Fruit fly (Drosophila melanogaster) whole organism, embryonic: ENCODE results near the gene Spn38F.

Experiments used
- ATbp ChIP-seq: fragments of 200-800 bp; sonication (Bioruptor generic); optimal IDR thresholded peaks from 2 replicates; lab custom pipeline; 2017; ENCODE audit warnings: missing biosample characterization, mild to moderate bottlenecking, missing genetic modification characterization, missing genetic modification reagents
- Bteb2 ChIP-seq: fragments of 200-800 bp; sonication (Bioruptor generic); optimal IDR thresholded peaks from 2 replicates; lab custom pipeline; 2016; ENCODE audit warnings: missing biosample characterization, missing genetic modification characterization
- CG11085 ChIP-seq: fragments of 200-800 bp; sonication (Bioruptor generic); IDR thresholded peaks from 2 replicates; pipeline ENCODE4 v1.3.6; 2022; ENCODE audit warnings: missing biosample characterization, missing genetic modification characterization
- CG11560 ChIP-seq: fragments of 200-800 bp; sonication (Bioruptor generic); IDR thresholded peaks from 3 replicates; pipeline ENCODE4 v1.3.6; 2022; ENCODE audit warnings: missing biosample characterization, missing genetic modification characterization
- CG12769 ChIP-seq: fragments of 200-800 bp; sonication (Bioruptor generic); optimal IDR thresholded peaks from 2 replicates; lab custom pipeline; 2019; ENCODE audit warnings: missing biosample characterization, mild to moderate bottlenecking, missing genetic modification characterization, moderate library complexity
- CG13123 ChIP-seq: fragments of 200-800 bp; sonication (Bioruptor generic); optimal IDR thresholded peaks from 2 replicates; lab custom pipeline; 2016; ENCODE audit warnings: missing biosample characterization, missing genetic modification characterization
- CG14667 ChIP-seq: fragments of 200-800 bp; sonication (Bioruptor generic); IDR thresholded peaks from 2 replicates; pipeline ENCODE4 v1.3.6; 2022; ENCODE audit warnings: missing biosample characterization, missing genetic modification characterization
- CG14965 ChIP-seq: fragments of 200-800 bp; sonication (Bioruptor generic); optimal IDR thresholded peaks from 2 replicates; lab custom pipeline; 2016; ENCODE audit warnings: missing biosample characterization, missing genetic modification characterization, borderline replicate concordance
- CG15514 ChIP-seq: fragments of 200-800 bp; sonication (Bioruptor generic); optimal IDR thresholded peaks from 3 replicates; lab custom pipeline; 2017; ENCODE audit warnings: missing biosample characterization, missing genetic modification characterization, mild to moderate bottlenecking, moderate library complexity, missing genetic modification reagents
- CG1602 ChIP-seq: fragments of 200-800 bp; sonication (Bioruptor generic); optimal IDR thresholded peaks from 3 replicates; lab custom pipeline; 2016; ENCODE audit warnings: missing biosample characterization, missing genetic modification characterization
- CG16779 ChIP-seq: fragments of 200-800 bp; sonication (Bioruptor generic); IDR thresholded peaks from 2 replicates; pipeline ENCODE4 v1.3.6; 2022; ENCODE audit warnings: missing biosample characterization, missing genetic modification characterization
- CG2678 ChIP-seq: fragments of 200-800 bp; sonication (Bioruptor generic); optimal IDR thresholded peaks from 3 replicates; lab custom pipeline; 2019; ENCODE audit warnings: missing biosample characterization, mild to moderate bottlenecking, missing genetic modification characterization, moderate library complexity
- CG30431 ChIP-seq: fragments of 200-800 bp; sonication (Bioruptor generic); optimal IDR thresholded peaks from 2 replicates; lab custom pipeline; 2017; ENCODE audit warnings: missing biosample characterization, missing genetic modification characterization
- CG3065 ChIP-seq: fragments of 200-800 bp; sonication (Bioruptor generic); optimal IDR thresholded peaks from 2 replicates; lab custom pipeline; 2016; ENCODE audit warnings: missing biosample characterization, missing genetic modification characterization
- CG32532 ChIP-seq: fragments of 200-800 bp; sonication (Bioruptor generic); IDR thresholded peaks from 2 replicates; pipeline ENCODE4 v1.3.6; 2022; ENCODE audit warnings: missing biosample characterization, missing genetic modification characterization
- CG32767 ChIP-seq: fragments of 200-800 bp; sonication (Bioruptor generic); IDR thresholded peaks from 2 replicates; pipeline ENCODE4 v1.3.6; 2022; ENCODE audit warnings: missing biosample characterization, missing genetic modification characterization
- CG32772 ChIP-seq: fragments of 200-800 bp; sonication (Bioruptor generic); IDR thresholded peaks from 2 replicates; pipeline ENCODE4 v1.3.6; 2022; ENCODE audit warnings: missing biosample characterization, missing genetic modification characterization
- CG34376 ChIP-seq: fragments of 200-800 bp; sonication (Bioruptor generic); optimal IDR thresholded peaks from 2 replicates; lab custom pipeline; 2018; ENCODE audit warnings: missing biosample characterization, mild to moderate bottlenecking, missing genetic modification characterization
- CG42726 ChIP-seq: fragments of 200-800 bp; sonication (Bioruptor generic); IDR thresholded peaks from 2 replicates; pipeline ENCODE4 v1.3.6; 2022; ENCODE audit warnings: missing biosample characterization, missing genetic modification characterization; ENCODE audit not compliant: partially characterized antibody
- CG4424 ChIP-seq: fragments of 200-800 bp; sonication (Bioruptor generic); optimal IDR thresholded peaks from 3 replicates; lab custom pipeline; 2016; ENCODE audit warnings: missing biosample characterization, missing genetic modification characterization
- CG5180 ChIP-seq: fragments of 200-800 bp; sonication (Bioruptor generic); optimal IDR thresholded peaks from 3 replicates; lab custom pipeline; 2017; ENCODE audit warnings: missing biosample characterization, missing genetic modification characterization, mild to moderate bottlenecking, moderate library complexity, missing genetic modification reagents
- CG5245 ChIP-seq: fragments of 200-800 bp; sonication (Bioruptor generic); optimal IDR thresholded peaks from 3 replicates; lab custom pipeline; 2016; ENCODE audit warnings: missing biosample characterization, missing genetic modification characterization
- CG7556 ChIP-seq: fragments of 200-800 bp; sonication (Bioruptor generic); optimal IDR thresholded peaks from 2 replicates; lab custom pipeline; 2017; ENCODE audit warnings: missing biosample characterization, mild to moderate bottlenecking, missing genetic modification characterization
- CG7745 ChIP-seq: fragments of 200-800 bp; sonication (Bioruptor generic); optimal IDR thresholded peaks from 2 replicates; lab custom pipeline; 2018; ENCODE audit warnings: missing biosample characterization, mild to moderate bottlenecking, missing genetic modification characterization, moderate library complexity
- CG9215 ChIP-seq: fragments of 200-800 bp; sonication (Bioruptor generic); IDR thresholded peaks from 2 replicates; pipeline ENCODE4 v1.3.6; 2022; ENCODE audit warnings: missing biosample characterization, missing genetic modification characterization
- CG9876 ChIP-seq: fragments of 200-800 bp; sonication (Bioruptor generic); optimal IDR thresholded peaks from 2 replicates; lab custom pipeline; 2016; ENCODE audit warnings: missing biosample characterization, missing genetic modification characterization
- CTCF ChIP-seq: fragments of 200-800 bp; sonication (Bioruptor generic); optimal IDR thresholded peaks from 2 replicates; lab custom pipeline; 2017; ENCODE audit warnings: missing biosample characterization, mild to moderate bottlenecking, missing genetic modification characterization, moderate library complexity
- D19A ChIP-seq: fragments of 200-800 bp; optimal IDR thresholded peaks from 3 replicates; lab custom pipeline; 2019; ENCODE audit warnings: missing biosample characterization, mild to moderate bottlenecking, missing genetic modification characterization, moderate library complexity
- Lim3 ChIP-seq: fragments of 200-800 bp; sonication (Bioruptor generic); IDR thresholded peaks from 2 replicates; pipeline ENCODE4 v1.3.6; 2022; ENCODE audit warnings: missing biosample characterization, missing genetic modification characterization
- Myb ChIP-seq: fragments of 200-800 bp; sonication (Bioruptor generic); optimal IDR thresholded peaks from 2 replicates; lab custom pipeline; 2016; ENCODE audit warnings: missing biosample characterization, missing genetic modification characterization
- Oli ChIP-seq: fragments of 200-800 bp; sonication (Bioruptor generic); optimal IDR thresholded peaks from 2 replicates; lab custom pipeline; 2018; ENCODE audit warnings: missing biosample characterization, mild to moderate bottlenecking, missing genetic modification characterization, moderate library complexity
- Optix ChIP-seq: fragments of 200-800 bp; sonication (Bioruptor generic); IDR thresholded peaks from 3 replicates; pipeline ENCODE4 v1.3.6; 2022; ENCODE audit warnings: missing biosample characterization, missing genetic modification characterization
- Trl ChIP-seq, 3 experiments: fragments of >200 bp in 2 of 3; fragments of 200-800 bp in 1 of 3; sonication (Bioruptor generic) in 1 of 3; optimal IDR thresholded peaks; 2 replicates in 1 of 3; 3 replicates in 2 of 3; lab custom pipeline; 2016 to 2017; ENCODE audit warnings: missing biosample characterization in 1 of 3, missing genetic modification characterization in 1 of 3
- ase ChIP-seq: fragments of 200-800 bp; sonication (Bioruptor generic); IDR thresholded peaks from 3 replicates; pipeline ENCODE4 v1.3.6; 2022; ENCODE audit warnings: missing biosample characterization, missing genetic modification characterization
- chn ChIP-seq: fragments of 200-800 bp; sonication (Bioruptor generic); optimal IDR thresholded peaks from 2 replicates; lab custom pipeline; 2016; ENCODE audit warnings: missing biosample characterization, missing genetic modification characterization
- dati ChIP-seq: fragments of 200-800 bp; sonication (Bioruptor generic); IDR thresholded peaks from 2 replicates; pipeline ENCODE4 v1.3.6; 2022; ENCODE audit warnings: missing biosample characterization, missing genetic modification characterization
- dysf ChIP-seq: fragments of 200-800 bp; sonication (Bioruptor generic); IDR thresholded peaks from 3 replicates; pipeline ENCODE4 v1.3.6; 2022; ENCODE audit warnings: missing biosample characterization, missing genetic modification characterization
- esg ChIP-seq: fragments of 200-800 bp; sonication (Bioruptor generic); conservative IDR thresholded peaks from 2 replicates; pipeline ENCODE4 v1.3.6; 2022; ENCODE audit warnings: missing biosample characterization, missing genetic modification characterization
- exex ChIP-seq: fragments of 200-800 bp; sonication (Bioruptor generic); optimal IDR thresholded peaks from 4 replicates; lab custom pipeline; 2018; ENCODE audit warnings: missing biosample characterization, mild to moderate bottlenecking, missing genetic modification characterization, moderate library complexity
- gce ChIP-seq: fragments of 200-800 bp; sonication (Bioruptor generic); IDR thresholded peaks from 3 replicates; pipeline ENCODE4 v1.3.6; 2022; ENCODE audit warnings: missing biosample characterization, missing genetic modification characterization
- gcm ChIP-seq: fragments of 200-800 bp; sonication (Bioruptor generic); optimal IDR thresholded peaks from 2 replicates; lab custom pipeline; 2019; ENCODE audit warnings: missing biosample characterization, mild to moderate bottlenecking, missing genetic modification characterization, moderate library complexity
- her ChIP-seq: fragments of 200-800 bp; sonication (Bioruptor generic); optimal IDR thresholded peaks from 2 replicates; lab custom pipeline; 2016; ENCODE audit warnings: missing biosample characterization, missing genetic modification characterization
- jing ChIP-seq: fragments of 200-800 bp; sonication (Bioruptor generic); optimal IDR thresholded peaks from 2 replicates; lab custom pipeline; 2018; ENCODE audit warnings: missing biosample characterization, mild to moderate bottlenecking, missing genetic modification characterization
- lov ChIP-seq, 2 experiments: fragments of 200-800 bp in 1 of 2; fragments of >200 bp in 1 of 2; sonication (Bioruptor generic) in 1 of 2; IDR thresholded peaks in 1 of 2; optimal IDR thresholded peaks in 1 of 2; 2 replicates in 1 of 2; 3 replicates in 1 of 2; pipeline versions ENCODE4 v1.3.6 to Lab custom; 2017 to 2022; ENCODE audit warnings: missing biosample characterization in 1 of 2, missing genetic modification characterization in 1 of 2
- nerfin-1 ChIP-seq: fragments of 200-800 bp; sonication (Bioruptor generic); optimal IDR thresholded peaks from 3 replicates; lab custom pipeline; 2019; ENCODE audit warnings: missing biosample characterization, mild to moderate bottlenecking, missing genetic modification characterization, moderate library complexity
- pnt ChIP-seq: fragments of 200-800 bp; sonication (Bioruptor generic); optimal IDR thresholded peaks from 3 replicates; lab custom pipeline; 2016; ENCODE audit warnings: missing biosample characterization, missing genetic modification characterization
- prd ChIP-seq, 3 experiments: fragments of >200 bp in 2 of 3; fragments of 200-800 bp in 1 of 3; sonication (Bioruptor generic) in 1 of 3; optimal IDR thresholded peaks in 2 of 3; IDR thresholded peaks in 1 of 3; 2 replicates in 2 of 3; 3 replicates in 1 of 3; pipeline versions ENCODE4 v1.3.6 to Lab custom; 2017 to 2022; ENCODE audit warnings: missing biosample characterization in 1 of 3, missing genetic modification characterization in 1 of 3
- pum ChIP-seq: fragments of 200-800 bp; sonication (Bioruptor generic); optimal IDR thresholded peaks from 2 replicates; lab custom pipeline; 2016; ENCODE audit warnings: missing biosample characterization, missing genetic modification characterization
- sr ChIP-seq: fragments of 200-800 bp; sonication (Bioruptor generic); IDR thresholded peaks from 3 replicates; pipeline ENCODE4 v1.3.6; 2022; ENCODE audit warnings: missing biosample characterization, missing genetic modification characterization
- ssp ChIP-seq: fragments of 200-800 bp; sonication (Bioruptor generic); IDR thresholded peaks from 2 replicates; pipeline ENCODE4 v1.3.6; 2022; ENCODE audit warnings: missing biosample characterization, missing genetic modification characterization
- wdn ChIP-seq: fragments of 200-800 bp; sonication (Bioruptor generic); IDR thresholded peaks from 2 replicates; pipeline ENCODE4 v1.3.6; 2022; ENCODE audit warnings: missing biosample characterization, missing genetic modification characterization

Gene Spn38F

DNA sequence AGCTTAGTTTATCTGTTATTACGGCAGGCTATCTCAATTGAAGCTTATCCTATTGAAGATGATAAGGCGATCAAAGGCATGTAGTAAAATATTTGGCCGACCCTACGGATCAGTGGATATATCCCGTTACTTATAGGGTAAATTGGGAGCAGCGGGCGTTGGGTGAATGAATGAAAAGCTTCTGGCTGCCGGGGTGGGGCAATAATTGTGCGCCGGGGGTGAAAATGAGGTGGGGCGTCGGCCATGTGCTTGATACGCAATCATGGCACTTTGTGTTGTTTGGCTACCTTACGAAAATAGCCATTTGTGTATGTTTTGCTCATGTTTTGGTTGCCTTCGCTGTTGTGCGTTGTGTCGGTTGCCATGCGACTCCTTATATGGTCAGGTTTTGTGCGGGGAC is 36.0 kb downstream of the Spn38F start (continued):
- TF ChIP-seq jing = no peak
- peak; percentile 5 for TF ChIP-seq CG34376
- no peak for TF ChIP-seq CTCF (GFP tag; lab: Kevin White, UChicago)
- no peak for TF ChIP-seq CG11560 (tag; lab: Robert Waterston, UW)
- TF ChIP-seq CG4424 (GFP tag; lab: Kevin White, UChicago) = no peak
- no peak for TF ChIP-seq ase (GFP tag; lab: Robert Waterston, UW)
- no peak for TF ChIP-seq Lim3 (GFP tag; lab: Robert Waterston, UW)
- no peak for TF ChIP-seq gce (GFP tag; lab: Robert Waterston, UW)
- TF ChIP-seq CG12769 (tag; lab: Kevin White, UChicago) = peak; percentile 16
- no peak for TF ChIP-seq CG42726 (GFP tag; lab: Robert Waterston, UW)
- TF ChIP-seq D19A (tag; lab: Kevin White, UChicago) = no peak
- TF ChIP-seq CG14667 (GFP tag; lab: Robert Waterston, UW) = no peak
- TF ChIP-seq CG7745 (tag; lab: Kevin White, UChicago) = no peak
- no peak for TF ChIP-seq dati (GFP tag; lab: Robert Waterston, UW)
- no peak for TF ChIP-seq CG7556 (GFP tag; lab: Kevin White, UChicago)
- TF ChIP-seq CG14965 = no peak
- no peak for TF ChIP-seq pum (GFP tag; lab: Kevin White, UChicago)
- no peak for TF ChIP-seq prd (optimal IDR thresholded peaks at IDR 0.05; lab: Kevin White, UChicago)
- TF ChIP-seq prd (GFP tag; IDR thresholded peaks at IDR 0.05; lab: Robert Waterston, UW) = no peak
- TF ChIP-seq dysf (GFP tag; lab: Robert Waterston, UW) = no peak
- no peak for TF ChIP-seq CG15514 (GFP tag; lab: Kevin White, UChicago)
- peak; percentile 51 for TF ChIP-seq exex (tag; lab: Kevin White, UChicago)
- TF ChIP-seq CG32772 (GFP tag; lab: Robert Waterston, UW) = no peak
- no peak for TF ChIP-seq esg
- 0 out of 2 replicates have a peak, but pooled peaks have one; percentile 25 for TF ChIP-seq CG9215 (GFP tag; lab: Robert Waterston, UW)
- no peak for TF ChIP-seq sr (GFP tag; lab: Robert Waterston, UW)
- no peak for TF ChIP-seq Optix (GFP tag; lab: Robert Waterston, UW)
- TF ChIP-seq ssp (GFP tag; lab: Robert Waterston, UW) = no peak
- no peak for TF ChIP-seq CG32767 (GFP tag; lab: Robert Waterston, UW)
- TF ChIP-seq CG9876 (GFP tag; lab: Kevin White, UChicago) = no peak
- TF ChIP-seq nerfin-1 (tag; lab: Kevin White, UChicago) = no peak
- no peak for TF ChIP-seq CG13123 (GFP tag; lab: Kevin White, UChicago)
- no peak for TF ChIP-seq CG5180 (GFP tag; lab: Kevin White, UChicago)
- no peak for TF ChIP-seq Bteb2 (GFP tag; lab: Kevin White, UChicago)
- TF ChIP-seq her (GFP tag; lab: Kevin White, UChicago) = no peak
- TF ChIP-seq Oli (tag; lab: Kevin White, UChicago) = no peak
- TF ChIP-seq CG11085 (GFP tag; lab: Robert Waterston, UW) = peak; percentile 19; the same call in 1 of the 2 replicates
- no peak for TF ChIP-seq gcm (GFP tag; lab: Kevin White, UChicago)
- 0 out of 2 replicates have a peak, but pooled peaks have one; percentile 50 for TF ChIP-seq CG16779 (GFP tag; lab: Robert Waterston, UW)
- TF ChIP-seq CG1602 (GFP tag; lab: Kevin White, UChicago) = no peak
- TF ChIP-seq lov (optimal IDR thresholded peaks at IDR 0.05; lab: Kevin White, UChicago) = no peak
- TF ChIP-seq lov (GFP tag; IDR thresholded peaks at IDR 0.05; lab: Robert Waterston, UW) = no peak
- 0 out of 2 replicates have a peak, but pooled peaks have one; percentile 26 for TF ChIP-seq wdn (GFP tag; lab: Robert Waterston, UW)
- TF ChIP-seq CG2678 (tag; lab: Kevin White, UChicago) = no peak
- TF ChIP-seq Trl (optimal IDR thresholded peaks at IDR 0.05; lab: Kevin White, UChicago) = no peak
- TF ChIP-seq Trl (GFP tag; optimal IDR thresholded peaks at IDR 0.05; lab: Kevin White, UChicago) = no peak
- no peak for TF ChIP-seq pnt (GFP tag; lab: Kevin White, UChicago)
- TF ChIP-seq chn (GFP tag; lab: Kevin White, UChicago) = no peak
- no peak for TF ChIP-seq ATbp (GFP tag; lab: Kevin White, UChicago)
- TF ChIP-seq CG5245 (GFP tag; lab: Kevin White, UChicago) = no peak
- TF ChIP-seq CG3065 (GFP tag; lab: Kevin White, UChicago) = no peak
- TF ChIP-seq Myb (GFP tag; lab: Kevin White, UChicago) = no peak
- TF ChIP-seq CG32532 (GFP tag; lab: Robert Waterston, UW) = 0 out of 2 replicates have a peak, but pooled peaks have one; percentile 5
- TF ChIP-seq CG30431 (GFP tag; lab: Kevin White, UChicago) = no peak
